Fruit fly (Drosophila melanogaster) whole organism, embryonic: ENCODE measurements around the gene CG33489.

Experiments
- Atf6 ChIP-seq: fragments of 200-800 bp; sonication (Bioruptor generic); IDR thresholded peaks from 2 replicates; pipeline ENCODE4 v1.3.6; 2022; ENCODE audit warnings: missing biosample characterization, missing genetic modification characterization
- CG12155 ChIP-seq: fragments of 200-800 bp; sonication (Bioruptor generic); optimal IDR thresholded peaks from 3 replicates; lab custom pipeline; 2016; ENCODE audit warnings: missing biosample characterization, missing genetic modification characterization
- CG12299 ChIP-seq: fragments of 200-800 bp; sonication (Bioruptor generic); optimal IDR thresholded peaks from 2 replicates; lab custom pipeline; 2018; ENCODE audit warnings: missing biosample characterization, mild to moderate bottlenecking, missing genetic modification characterization
- CG13123 ChIP-seq: fragments of 200-800 bp; sonication (Bioruptor generic); optimal IDR thresholded peaks from 2 replicates; lab custom pipeline; 2016; ENCODE audit warnings: missing biosample characterization, missing genetic modification characterization
- CG13424 ChIP-seq: fragments of 200-800 bp; sonication (Bioruptor generic); optimal IDR thresholded peaks from 2 replicates; lab custom pipeline; 2019; ENCODE audit warnings: missing biosample characterization, mild to moderate bottlenecking, missing genetic modification characterization, moderate library complexity
- CG13624 ChIP-seq: fragments of 200-800 bp; sonication (Bioruptor generic); optimal IDR thresholded peaks from 2 replicates; lab custom pipeline; 2016; ENCODE audit warnings: missing biosample characterization, missing genetic modification characterization
- CG14014 ChIP-seq: fragments of 200-800 bp; sonication (Bioruptor generic); IDR thresholded peaks from 2 replicates; pipeline ENCODE4 v1.3.6; 2022; ENCODE audit warnings: missing biosample characterization, missing genetic modification characterization
- CG14667 ChIP-seq: fragments of 200-800 bp; sonication (Bioruptor generic); IDR thresholded peaks from 2 replicates; pipeline ENCODE4 v1.3.6; 2022; ENCODE audit warnings: missing biosample characterization, missing genetic modification characterization
- CG17385 ChIP-seq: fragments of 200-800 bp; sonication (Bioruptor generic); optimal IDR thresholded peaks from 3 replicates; lab custom pipeline; 2018; ENCODE audit warnings: missing biosample characterization, mild to moderate bottlenecking, missing genetic modification characterization
- CG1792 ChIP-seq: fragments of 200-800 bp; sonication (Bioruptor generic); optimal IDR thresholded peaks from 2 replicates; lab custom pipeline; 2016; ENCODE audit warnings: missing biosample characterization, missing genetic modification characterization
- CG18262 ChIP-seq: fragments of 200-800 bp; optimal IDR thresholded peaks from 3 replicates; lab custom pipeline; 2019; ENCODE audit warnings: missing biosample characterization, mild to moderate bottlenecking, missing genetic modification characterization, moderate library complexity
- CG18599 ChIP-seq: fragments of 200-800 bp; sonication (Bioruptor generic); optimal IDR thresholded peaks from 3 replicates; lab custom pipeline; 2017; ENCODE audit warnings: missing biosample characterization, missing genetic modification characterization, mild to moderate bottlenecking, moderate library complexity, missing genetic modification reagents
- CG30020 ChIP-seq: fragments of 200-800 bp; optimal IDR thresholded peaks from 2 replicates; lab custom pipeline; 2019; ENCODE audit warnings: missing biosample characterization, mild to moderate bottlenecking, missing genetic modification characterization, moderate library complexity
- CG4707 ChIP-seq: fragments of 200-800 bp; sonication (Bioruptor generic); optimal IDR thresholded peaks from 2 replicates; lab custom pipeline; 2018; ENCODE audit warnings: missing biosample characterization, mild to moderate bottlenecking, missing genetic modification characterization, moderate library complexity
- CG6683 ChIP-seq: fragments of 200-800 bp; sonication (Bioruptor generic); optimal IDR thresholded peaks from 2 replicates; lab custom pipeline; 2017; ENCODE audit warnings: missing biosample characterization, mild to moderate bottlenecking, missing genetic modification characterization, missing genetic modification reagents
- CG6689 ChIP-seq: fragments of 200-800 bp; sonication (Bioruptor generic); IDR thresholded peaks from 2 replicates; pipeline ENCODE4 v1.3.6; 2022; ENCODE audit warnings: missing biosample characterization, missing genetic modification characterization
- CG7839 ChIP-seq: fragments of 200-800 bp; sonication (Bioruptor generic); optimal IDR thresholded peaks from 3 replicates; lab custom pipeline; 2018; ENCODE audit warnings: missing biosample characterization, mild to moderate bottlenecking, missing genetic modification characterization, moderate library complexity
- CG8944 ChIP-seq: fragments of 200-800 bp; sonication (Bioruptor generic); optimal IDR thresholded peaks from 3 replicates; lab custom pipeline; 2016; ENCODE audit warnings: missing biosample characterization, missing genetic modification characterization
- CG9932 ChIP-seq: fragments of 200-800 bp; sonication (Bioruptor generic); IDR thresholded peaks from 2 replicates; pipeline ENCODE4 v1.3.6; 2022; ENCODE audit warnings: missing biosample characterization, missing genetic modification characterization
- Camta ChIP-seq: fragments of 200-800 bp; sonication (Bioruptor generic); optimal IDR thresholded peaks from 2 replicates; lab custom pipeline; 2016; ENCODE audit warnings: missing biosample characterization, missing genetic modification characterization
- Chrac-16 ChIP-seq: fragments of 200-800 bp; sonication (Bioruptor generic); optimal IDR thresholded peaks from 3 replicates; lab custom pipeline; 2016; ENCODE audit warnings: missing biosample characterization, missing genetic modification characterization
- CkIIα-i1 ChIP-seq: fragments of 200-800 bp; sonication (Bioruptor generic); IDR thresholded peaks from 2 replicates; pipeline ENCODE4 v1.3.6; 2022; ENCODE audit warnings: missing biosample characterization, missing genetic modification characterization
- CrebB ChIP-seq: fragments of 200-800 bp; sonication (Bioruptor generic); optimal IDR thresholded peaks from 3 replicates; lab custom pipeline; 2018; ENCODE audit warnings: missing biosample characterization, mild to moderate bottlenecking, missing genetic modification characterization
- Dbx ChIP-seq: fragments of 200-800 bp; sonication (Bioruptor generic); IDR thresholded peaks from 3 replicates; pipeline ENCODE4 v1.3.6; 2022; ENCODE audit warnings: missing biosample characterization, missing genetic modification characterization
- Dip2 ChIP-seq: fragments of 200-800 bp; sonication (Bioruptor generic); IDR thresholded peaks from 2 replicates; pipeline ENCODE4 v1.3.6; 2022; ENCODE audit warnings: missing biosample characterization, missing genetic modification characterization
- Dp ChIP-seq: fragments of 200-800 bp; sonication (Bioruptor generic); optimal IDR thresholded peaks from 2 replicates; lab custom pipeline; 2018; ENCODE audit warnings: missing biosample characterization, mild to moderate bottlenecking, missing genetic modification characterization, moderate library complexity
- Ets97D ChIP-seq: fragments of 200-800 bp; sonication (Bioruptor generic); optimal IDR thresholded peaks from 3 replicates; lab custom pipeline; 2016; ENCODE audit warnings: missing biosample characterization, missing genetic modification characterization
- Gsc ChIP-seq: fragments of 200-800 bp; sonication (Bioruptor generic); IDR thresholded peaks from 2 replicates; pipeline ENCODE4 v1.3.6; 2022; ENCODE audit warnings: missing biosample characterization, missing genetic modification characterization
- Hey ChIP-seq: fragments of 200-800 bp; sonication (Bioruptor generic); optimal IDR thresholded peaks from 3 replicates; lab custom pipeline; 2018; ENCODE audit warnings: missing biosample characterization, mild to moderate bottlenecking, missing genetic modification characterization
- Nf-YB ChIP-seq: fragments of 200-800 bp; sonication (Bioruptor generic); optimal IDR thresholded peaks from 3 replicates; lab custom pipeline; 2019; ENCODE audit warnings: missing biosample characterization, mild to moderate bottlenecking, missing genetic modification characterization, moderate library complexity
- Taf1 ChIP-seq: fragments of 200-800 bp; sonication (Bioruptor generic); IDR thresholded peaks from 2 replicates; pipeline ENCODE4 v1.3.6; 2022; ENCODE audit warnings: missing biosample characterization, missing genetic modification characterization
- Trl ChIP-seq, 3 experiments: fragments of >200 bp in 2 of 3; fragments of 200-800 bp in 1 of 3; sonication (Bioruptor generic) in 1 of 3; optimal IDR thresholded peaks; 2 replicates in 1 of 3; 3 replicates in 2 of 3; lab custom pipeline; 2016 to 2017; ENCODE audit warnings: missing biosample characterization in 1 of 3, missing genetic modification characterization in 1 of 3
- YL-1 ChIP-seq: fragments of 200-800 bp; sonication (Bioruptor generic); optimal IDR thresholded peaks from 3 replicates; lab custom pipeline; 2017; ENCODE audit warnings: missing biosample characterization, mild to moderate bottlenecking, missing genetic modification characterization
- ap ChIP-seq: fragments of 200-800 bp; sonication (Bioruptor generic); IDR thresholded peaks from 2 replicates; pipeline ENCODE4 v1.3.6; 2022; ENCODE audit warnings: missing biosample characterization, missing genetic modification characterization
- bsh ChIP-seq, 2 experiments: fragments of 200-800 bp; sonication (Bioruptor generic); optimal IDR thresholded peaks; 2 replicates each; lab custom pipeline; 2017 to 2018; ENCODE audit warnings: mild to moderate bottlenecking in 2 of 2, missing biosample characterization in 2 of 2, missing genetic modification characterization in 2 of 2, moderate library complexity in 1 of 2
- chn ChIP-seq: fragments of 200-800 bp; sonication (Bioruptor generic); optimal IDR thresholded peaks from 2 replicates; lab custom pipeline; 2016; ENCODE audit warnings: missing biosample characterization, missing genetic modification characterization
- danr ChIP-seq: fragments of 200-800 bp; sonication (Bioruptor generic); IDR thresholded peaks from 2 replicates; pipeline ENCODE4 v1.3.6; 2022; ENCODE audit warnings: missing biosample characterization, missing genetic modification characterization
- ken ChIP-seq: fragments of 200-800 bp; sonication (Bioruptor generic); IDR thresholded peaks from 3 replicates; pipeline ENCODE4 v1.3.6; 2022; ENCODE audit warnings: missing biosample characterization, missing genetic modification characterization
- odd ChIP-seq: fragments of 200-800 bp; sonication (Bioruptor generic); optimal IDR thresholded peaks from 2 replicates; lab custom pipeline; 2017; ENCODE audit warnings: missing biosample characterization, mild to moderate bottlenecking, missing genetic modification characterization
- pb ChIP-seq: fragments of 200-800 bp; sonication (Bioruptor generic); optimal IDR thresholded peaks from 3 replicates; lab custom pipeline; 2016; ENCODE audit warnings: missing biosample characterization, missing genetic modification characterization
- pzg ChIP-seq: fragments of 200-800 bp; sonication (Bioruptor generic); optimal IDR thresholded peaks from 3 replicates; lab custom pipeline; 2018; ENCODE audit warnings: missing biosample characterization, mild to moderate bottlenecking, missing genetic modification characterization, moderate library complexity
- rib ChIP-seq: fragments of 200-800 bp; sonication (Bioruptor generic); IDR thresholded peaks from 2 replicates; pipeline ENCODE4 v1.3.6; 2022; ENCODE audit warnings: missing biosample characterization, missing genetic modification characterization
- run ChIP-seq: fragments of 200-800 bp; sonication (Bioruptor generic); optimal IDR thresholded peaks from 3 replicates; lab custom pipeline; 2018; ENCODE audit warnings: missing biosample characterization, mild to moderate bottlenecking, missing genetic modification characterization
- scrt ChIP-seq: fragments of 200-800 bp; sonication (Bioruptor generic); optimal IDR thresholded peaks from 2 replicates; lab custom pipeline; 2018; ENCODE audit warnings: missing biosample characterization, mild to moderate bottlenecking, missing genetic modification characterization, moderate library complexity
- so ChIP-seq: fragments of 200-800 bp; sonication (Bioruptor generic); IDR thresholded peaks from 3 replicates; pipeline ENCODE4 v1.3.6; 2022; ENCODE audit warnings: missing biosample characterization, missing genetic modification characterization
- sob ChIP-seq: fragments of 200-800 bp; sonication (Bioruptor generic); IDR thresholded peaks from 2 replicates; pipeline ENCODE4 v1.3.6; 2022; ENCODE audit warnings: missing biosample characterization, missing genetic modification characterization
- stwl ChIP-seq: fragments of 200-800 bp; sonication (Bioruptor generic); optimal IDR thresholded peaks from 3 replicates; lab custom pipeline; 2018; ENCODE audit warnings: missing biosample characterization, mild to moderate bottlenecking, missing genetic modification characterization, moderate library complexity
- tll ChIP-seq, 2 experiments: fragments of 200-800 bp in 1 of 2; fragments of >200 bp in 1 of 2; sonication (Bioruptor generic) in 1 of 2; optimal IDR thresholded peaks; 2 replicates each; lab custom pipeline; 2017 to 2019; ENCODE audit warnings: missing biosample characterization in 2 of 2, missing genetic modification characterization in 2 of 2, mild to moderate bottlenecking in 1 of 2, moderate library complexity in 1 of 2
- tx ChIP-seq: fragments of 200-800 bp; sonication (Bioruptor generic); optimal IDR thresholded peaks from 2 replicates; lab custom pipeline; 2016; ENCODE audit warnings: missing biosample characterization, missing genetic modification characterization
- unc-4 ChIP-seq: fragments of 200-800 bp; sonication (Bioruptor generic); IDR thresholded peaks from 2 replicates; pipeline ENCODE4 v1.3.6; 2022; ENCODE audit warnings: missing biosample characterization, missing genetic modification characterization; ENCODE audit not compliant: partially characterized antibody

The CG33489 gene

DNA sequence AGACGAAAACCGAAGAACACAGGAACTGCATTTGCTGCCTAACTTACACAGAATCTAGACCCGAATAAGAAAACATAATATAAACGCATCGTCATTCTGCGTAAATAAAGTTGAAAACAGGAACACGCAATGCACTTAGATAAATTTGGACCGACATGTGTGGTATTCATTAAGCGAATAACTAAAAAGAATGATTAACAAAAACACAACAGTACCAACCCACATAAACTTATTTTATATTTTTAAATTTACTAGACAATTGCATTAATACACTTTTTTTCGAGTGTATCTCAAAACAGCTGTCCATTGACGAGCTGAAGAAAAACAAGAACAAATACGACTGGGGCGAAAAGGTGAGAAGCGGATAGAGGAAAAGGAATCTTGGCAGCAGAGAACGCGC is 22.5 kb downstream of the CG33489 start (continued):
- no peak for TF ChIP-seq CkIIα-i1 (GFP tag; lab: Robert Waterston, UW)
- peak; percentile 67 for TF ChIP-seq CG4707 (GFP tag; lab: Kevin White, UChicago)
- TF ChIP-seq Dip2 (GFP tag; lab: Robert Waterston, UW), result no peak
- TF ChIP-seq tx (GFP tag; lab: Kevin White, UChicago), result peak; percentile 56
- no peak for TF ChIP-seq rib (GFP tag; lab: Robert Waterston, UW)
- TF ChIP-seq CG6689, result peak; percentile 81
- peak; percentile 32 for TF ChIP-seq CG6683 (GFP tag; lab: Kevin White, UChicago)
- TF ChIP-seq CG1792 (GFP tag; lab: Kevin White, UChicago), result no peak
- peak; percentile 75 for TF ChIP-seq CG8944 (GFP tag; lab: Kevin White, UChicago)
- TF ChIP-seq run (tag; lab: Kevin White, UChicago), result peak; percentile 16
- no peak for TF ChIP-seq pzg (GFP tag; lab: Kevin White, UChicago)
- peak; percentile 80 for TF ChIP-seq ken (GFP tag; lab: Robert Waterston, UW)
- TF ChIP-seq CG9932 (GFP tag; lab: Robert Waterston, UW), result peak; percentile 20; the same call in 1 of the 2 replicates
- no peak for TF ChIP-seq unc-4
- peak; percentile 88 for TF ChIP-seq chn (GFP tag; lab: Kevin White, UChicago)
- peak; percentile 68; the same call in 1 of the 2 replicates for TF ChIP-seq ap (GFP tag; lab: Robert Waterston, UW)
- peak; percentile 50 for TF ChIP-seq scrt (GFP tag; lab: Kevin White, UChicago)
- peak; percentile 6 for TF ChIP-seq YL-1 (GFP tag; lab: Kevin White, UChicago)
- TF ChIP-seq Nf-YB (GFP tag; lab: Kevin White, UChicago), result peak; percentile 77
- TF ChIP-seq danr (GFP tag; lab: Robert Waterston, UW), result peak; percentile 69; the same call in 1 of the 2 replicates
- TF ChIP-seq stwl, result peak; percentile 74
- peak; percentile 60 for TF ChIP-seq CG14667 (GFP tag; lab: Robert Waterston, UW)
- peak in 1 of 2 experiments; percentile 53 for TF ChIP-seq tll (GFP tag; optimal IDR thresholded peaks at IDR 0.05; lab: Kevin White, UChicago)
- peak; percentile 82 for TF ChIP-seq Camta
- TF ChIP-seq CG13123, result peak; percentile 48
- TF ChIP-seq Dp (GFP tag; lab: Kevin White, UChicago), result no peak
- no peak for TF ChIP-seq Taf1 (GFP tag; lab: Robert Waterston, UW)
- peak; percentile 48 for TF ChIP-seq CG12299
- TF ChIP-seq CG18262, result peak; percentile 96
- TF ChIP-seq Trl (optimal IDR thresholded peaks at IDR 0.05; lab: Kevin White, UChicago), result no peak
- TF ChIP-seq Trl (GFP tag; optimal IDR thresholded peaks at IDR 0.05; lab: Kevin White, UChicago), result peak; percentile 73
- peak; percentile 70 for TF ChIP-seq CG30020 (tag; lab: Kevin White, UChicago)
- 0 out of 3 replicates have a peak, but pooled peaks have one; percentile 11 for TF ChIP-seq Dbx (GFP tag; lab: Robert Waterston, UW)
- TF ChIP-seq bsh (GFP tag; optimal IDR thresholded peaks at IDR 0.05; lab: Kevin White, UChicago), result peak in 1 of 2 experiments; percentile 94
- peak; percentile 76 for TF ChIP-seq CG17385
- peak; percentile 77 for TF ChIP-seq CG18599 (GFP tag; lab: Kevin White, UChicago)
- 0 out of 3 replicates have a peak, but pooled peaks have one; percentile 23 for TF ChIP-seq so (GFP tag; lab: Robert Waterston, UW)
- peak; percentile 65 for TF ChIP-seq odd (GFP tag; lab: Kevin White, UChicago)
- TF ChIP-seq pb (GFP tag; lab: Kevin White, UChicago), result no peak
- no peak; the same call in 1 of the 2 replicates for TF ChIP-seq Gsc (GFP tag; lab: Robert Waterston, UW)
- TF ChIP-seq CG12155, result peak; percentile 75
- TF ChIP-seq sob (GFP tag; lab: Robert Waterston, UW), result peak; percentile 64
- peak; percentile 45; the same call in 1 of the 2 replicates for TF ChIP-seq Atf6 (GFP tag; lab: Robert Waterston, UW)
- peak; percentile 83 for TF ChIP-seq CG13424
- TF ChIP-seq Hey, result no peak
- peak; percentile 85 for TF ChIP-seq CG7839
- peak; percentile 33 for TF ChIP-seq Ets97D (GFP tag; lab: Kevin White, UChicago)
- TF ChIP-seq Chrac-16, result peak; percentile 87
- TF ChIP-seq CG13624 (GFP tag; lab: Kevin White, UChicago), result peak; percentile 48
- peak; percentile 40 for TF ChIP-seq CrebB (tag; lab: Kevin White, UChicago)
- peak; percentile 62 for TF ChIP-seq CG14014 (GFP tag; lab: Robert Waterston, UW)
